Worm (Caenorhabditis elegans): ENCODE data around the gene Y7A5A.10.

Gene Y7A5A.10

DNA sequence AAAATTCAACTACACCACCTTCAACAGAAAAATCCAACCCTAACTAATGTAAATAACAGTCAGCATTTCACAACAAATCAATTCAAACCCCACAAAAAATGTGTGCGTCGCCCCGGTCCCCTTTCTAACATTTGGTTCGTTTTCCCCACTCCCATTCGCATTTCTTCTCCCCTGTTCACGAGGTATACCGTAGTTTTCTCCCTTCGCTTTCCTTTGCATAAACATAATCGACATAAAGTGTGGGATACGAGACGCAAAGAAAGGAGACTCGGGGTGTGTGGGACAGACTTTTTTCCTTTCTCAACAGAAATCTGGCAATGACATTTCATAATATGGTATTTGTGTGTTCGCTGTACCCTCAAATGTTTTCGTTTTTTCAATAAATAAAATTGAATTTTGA lies 16.5 kb upstream of the Y7A5A.10 start:
- no peak for TF ChIP-seq nhr-11 (tag; optimal IDR thresholded peaks at IDR 0.05)
- no peak for TF ChIP-seq ZK546.5 (tag; optimal IDR thresholded peaks at IDR 0.05)
- TF ChIP-seq ceh-44 (GFP tag; IDR thresholded peaks at IDR 0.05), result no peak
- no peak for TF ChIP-seq nhr-77 (tag; optimal IDR thresholded peaks at IDR 0.05)

DNA sequence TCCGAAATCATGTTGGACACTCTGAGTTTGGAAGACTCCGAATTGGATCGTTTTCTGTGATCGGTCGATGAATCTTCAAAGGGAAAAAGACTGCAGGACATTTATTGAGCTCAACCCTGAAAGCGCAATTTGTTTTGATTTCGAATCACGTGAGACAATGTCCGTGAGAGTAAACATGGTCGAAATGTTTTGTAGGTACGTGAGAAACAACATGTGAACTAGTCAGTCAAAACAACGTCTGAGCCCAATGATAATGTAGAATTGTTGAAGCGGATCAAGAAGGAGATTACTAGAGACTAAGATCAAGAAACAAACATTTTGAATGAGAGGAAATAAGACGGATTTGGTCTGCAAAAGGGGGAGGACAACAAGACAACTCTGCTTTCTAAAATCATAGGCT lies 9.2 kb upstream of the Y7A5A.10 start, which contains the start of gene Y7A5A.7:
Gene Y7A5A.7 (minus strand): TSS at position 101 of the 400 bp plus-strand sequence.
- no peak for TF ChIP-seq hlh-30 (tag; optimal IDR thresholded peaks at IDR 0.05; ENCODE audit: insufficient read depth)
- no peak for TF ChIP-seq daf-19 (GFP tag; conservative IDR thresholded peaks at IDR 0.05)
- no peak for TF ChIP-seq mdt-29 (GFP tag; IDR thresholded peaks at IDR 0.05)
- TF ChIP-seq mxl-2 (GFP tag; conservative IDR thresholded peaks at IDR 0.05), result no peak

DNA sequence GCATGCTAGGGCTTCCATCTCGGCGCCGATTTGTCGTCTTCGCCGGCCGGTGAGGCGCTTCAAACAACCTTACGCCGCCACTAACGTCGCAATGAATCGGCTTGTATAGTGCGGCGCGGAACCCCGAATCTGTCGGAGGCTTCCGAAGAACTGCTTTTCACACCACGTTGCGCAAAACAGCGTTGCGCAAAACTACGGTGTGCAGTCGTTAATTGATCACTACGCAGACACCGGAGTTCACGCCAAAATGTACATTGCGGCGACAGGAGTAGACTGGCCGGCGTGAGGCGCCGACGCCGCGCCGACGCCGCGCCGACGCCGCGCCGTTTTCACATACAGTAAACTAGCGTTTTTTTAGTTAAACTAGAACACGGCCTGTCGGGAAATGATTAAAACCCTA lies 7.0 kb upstream of the Y7A5A.10 start:
- TF ChIP-seq Y48G9A.11 (GFP tag; IDR thresholded peaks at IDR 0.05), result 0 out of 2 replicates have a peak, but pooled peaks have one; percentile 30
- TF ChIP-seq zip-2 (tag; optimal IDR thresholded peaks at IDR 0.05), result no peak
- peak; percentile 58 for TF ChIP-seq set-16 (GFP tag; IDR thresholded peaks at IDR 0.05)

DNA sequence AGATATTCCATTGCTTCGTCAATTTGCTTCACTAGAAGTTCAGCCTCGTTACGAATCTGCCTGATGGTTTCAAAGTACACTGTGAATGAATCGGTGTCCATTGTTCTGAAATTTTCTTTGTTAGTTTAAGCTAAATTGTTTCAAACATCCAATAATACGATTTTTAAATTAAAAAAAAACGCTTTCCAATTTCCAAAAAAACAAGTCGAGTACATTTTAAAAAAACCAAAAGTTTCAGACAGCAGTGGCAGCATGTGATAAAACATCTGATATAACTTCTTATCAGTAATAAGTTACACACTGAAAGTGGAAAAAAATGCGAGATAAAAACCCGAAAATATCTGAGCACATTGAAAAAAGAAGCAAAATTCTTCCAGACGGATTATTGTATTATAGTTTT lies 4.7 kb upstream of the Y7A5A.10 start, which contains the start of gene Y7A5A.6:
Gene Y7A5A.6 (minus strand): TSS at position 101 of the 400 bp plus-strand sequence.
- no peak for TF ChIP-seq mes-2 (tag; optimal IDR thresholded peaks at IDR 0.05; ENCODE audit: poor library complexity, severe bottlenecking)
- TF ChIP-seq hlh-30 (tag; optimal IDR thresholded peaks at IDR 0.05; ENCODE audit: insufficient read depth), result peak; percentile 30

DNA sequence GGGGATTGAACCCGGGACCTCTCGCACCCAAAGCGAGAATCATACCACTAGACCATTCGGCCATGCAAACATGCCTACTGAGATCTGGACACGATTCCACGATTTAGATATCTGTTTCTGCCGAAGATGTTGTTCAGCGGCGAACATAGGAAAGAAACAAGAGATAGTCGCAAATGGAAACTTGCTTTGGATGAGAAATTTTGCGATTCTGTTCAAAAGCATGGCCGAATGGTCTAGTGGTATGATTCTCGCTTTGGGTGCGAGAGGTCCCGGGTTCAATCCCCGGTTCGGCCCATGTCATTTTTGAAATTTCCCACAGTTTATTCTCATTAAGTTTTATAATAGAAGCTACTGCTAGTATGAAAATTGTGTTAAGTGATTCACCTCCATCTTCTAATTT lies 1.8 kb upstream of the Y7A5A.10 start:
- TF ChIP-seq nhr-42 (GFP tag; IDR thresholded peaks at IDR 0.05) (no peak), aha-1 (tag) (peak; percentile 88), mes-2 (tag; optimal IDR thresholded peaks at IDR 0.05; ENCODE audit: poor library complexity, severe bottlenecking) (no peak), zfp-2 (tag; optimal IDR thresholded peaks at IDR 0.05) (no peak), dmd-6 (GFP tag; IDR thresholded peaks at IDR 0.05) (no peak), set-16 (GFP tag; IDR thresholded peaks at IDR 0.05) (no peak), rbr-2 (tag; optimal IDR thresholded peaks at IDR 0.05) (peak; percentile 21), jun-1 (tag; optimal IDR thresholded peaks at IDR 0.05) (no peak), lin-39 (tag; optimal IDR thresholded peaks at IDR 0.05) (no peak), lin-29 (GFP tag; IDR thresholded peaks at IDR 0.05) (no peak), lim-7 (GFP tag; IDR thresholded peaks at IDR 0.05) (0 out of 2 replicates have a peak, but pooled peaks have one; percentile 56), egl-43 (GFP tag; IDR thresholded peaks at IDR 0.05) (peak; percentile 74), tag-97 (GFP tag; IDR thresholded peaks at IDR 0.05) (no peak), nhr-102 (tag; optimal IDR thresholded peaks at IDR 0.05) (peak; percentile 42), ceh-32 (tag; optimal IDR thresholded peaks at IDR 0.05; ENCODE audit: poor library complexity) (no peak), lsy-2 (tag; optimal IDR thresholded peaks at IDR 0.05) (no peak), hmg-1.1 (GFP tag; IDR thresholded peaks at IDR 0.05) (no peak), T26A8.4 (GFP tag; IDR thresholded peaks at IDR 0.05) (peak; percentile 67; the same call in 1 of the 2 replicates), nhr-77 (tag; optimal IDR thresholded peaks at IDR 0.05) (no peak), F10B5.3 (tag; optimal IDR thresholded peaks at IDR 0.05) (no peak), unc-130 (GFP tag; optimal IDR thresholded peaks at IDR 0.05) (no peak), zip-11 (GFP tag; IDR thresholded peaks at IDR 0.05) (no peak), dve-1 (tag; optimal IDR thresholded peaks at IDR 0.05; ENCODE audit: insufficient read depth) (no peak), lir-3 (tag; optimal IDR thresholded peaks at IDR 0.05) (no peak), lin-15B (tag; optimal IDR thresholded peaks at IDR 0.05) (no peak), nhr-25 (tag; optimal IDR thresholded peaks at IDR 0.05; ENCODE audit: borderline replicate concordance, insufficient read depth) (no peak), nhr-28 (tag; optimal IDR thresholded peaks at IDR 0.05) (no peak), tra-1 (GFP tag; IDR thresholded peaks at IDR 0.05) (peak; percentile 43; the same call in 1 of the 2 replicates), lin-1 (GFP tag; IDR thresholded peaks at IDR 0.05) (0 out of 2 replicates have a peak, but pooled peaks have one; percentile 31), nhr-111 (GFP tag; optimal IDR thresholded peaks at IDR 0.05) (no peak), ama-1 (optimal IDR thresholded peaks at IDR 0.05) (no peak), ctbp-1 (GFP tag; IDR thresholded peaks at IDR 0.05) (0 out of 2 replicates have a peak, but pooled peaks have one; percentile 16), nhr-11 (tag; optimal IDR thresholded peaks at IDR 0.05) (no peak), nhr-41 (GFP tag; IDR thresholded peaks at IDR 0.05) (no peak)
